Fruit fly (Drosophila melanogaster) whole organism, embryonic: ENCODE measurements around the gene CG14431.

Experiments
- CG10147 ChIP-seq: fragments of 200-800 bp; sonication (Bioruptor generic); optimal IDR thresholded peaks from 2 replicates; lab custom pipeline; 2019; ENCODE audit warnings: missing biosample characterization, mild to moderate bottlenecking, missing genetic modification characterization, moderate library complexity
- CG10267 ChIP-seq: fragments of 200-800 bp; sonication (Bioruptor generic); optimal IDR thresholded peaks from 2 replicates; lab custom pipeline; 2018; ENCODE audit warnings: missing biosample characterization, mild to moderate bottlenecking, missing genetic modification characterization, moderate library complexity
- CG11398 ChIP-seq: fragments of 200-800 bp; sonication (Bioruptor generic); optimal IDR thresholded peaks from 2 replicates; lab custom pipeline; 2016; ENCODE audit warnings: missing biosample characterization, missing genetic modification characterization
- CG11456 ChIP-seq: fragments of 200-800 bp; sonication (Bioruptor generic); IDR thresholded peaks from 3 replicates; pipeline ENCODE4 v1.3.6; 2022; ENCODE audit warnings: missing biosample characterization, missing genetic modification characterization
- CG11695 ChIP-seq: fragments of 200-800 bp; sonication (Bioruptor generic); IDR thresholded peaks from 3 replicates; pipeline ENCODE4 v1.3.6; 2022; ENCODE audit warnings: missing biosample characterization, missing genetic modification characterization
- CG12769 ChIP-seq: fragments of 200-800 bp; sonication (Bioruptor generic); optimal IDR thresholded peaks from 2 replicates; lab custom pipeline; 2019; ENCODE audit warnings: missing biosample characterization, mild to moderate bottlenecking, missing genetic modification characterization, moderate library complexity
- CG15269 ChIP-seq: fragments of 200-800 bp; sonication (Bioruptor generic); optimal IDR thresholded peaks from 2 replicates; lab custom pipeline; 2018; ENCODE audit warnings: missing biosample characterization, mild to moderate bottlenecking, missing genetic modification characterization, moderate library complexity
- CG1603 ChIP-seq: fragments of 200-800 bp; sonication (Bioruptor generic); optimal IDR thresholded peaks from 2 replicates; lab custom pipeline; 2019; ENCODE audit warnings: missing biosample characterization, mild to moderate bottlenecking, missing genetic modification characterization, moderate library complexity
- CG17568 ChIP-seq: fragments of 200-800 bp; sonication (Bioruptor generic); optimal IDR thresholded peaks from 2 replicates; lab custom pipeline; 2018; ENCODE audit warnings: missing biosample characterization, mild to moderate bottlenecking, missing genetic modification characterization, moderate library complexity
- CG18262 ChIP-seq: fragments of 200-800 bp; optimal IDR thresholded peaks from 3 replicates; lab custom pipeline; 2019; ENCODE audit warnings: missing biosample characterization, mild to moderate bottlenecking, missing genetic modification characterization, moderate library complexity
- CG2678 ChIP-seq: fragments of 200-800 bp; sonication (Bioruptor generic); optimal IDR thresholded peaks from 3 replicates; lab custom pipeline; 2019; ENCODE audit warnings: missing biosample characterization, mild to moderate bottlenecking, missing genetic modification characterization, moderate library complexity
- CG2712 ChIP-seq: fragments of 200-800 bp; optimal IDR thresholded peaks from 3 replicates; lab custom pipeline; 2019; ENCODE audit warnings: missing biosample characterization, mild to moderate bottlenecking, missing genetic modification characterization, moderate library complexity
- CG34376 ChIP-seq: fragments of 200-800 bp; sonication (Bioruptor generic); optimal IDR thresholded peaks from 2 replicates; lab custom pipeline; 2018; ENCODE audit warnings: missing biosample characterization, mild to moderate bottlenecking, missing genetic modification characterization
- CG6254 ChIP-seq: fragments of 200-800 bp; sonication (Bioruptor generic); optimal IDR thresholded peaks from 3 replicates; lab custom pipeline; 2017; ENCODE audit warnings: mild to moderate bottlenecking, missing biosample characterization, missing genetic modification reagents, missing genetic modification characterization
- CG6765 ChIP-seq: fragments of 200-800 bp; sonication (Bioruptor generic); optimal IDR thresholded peaks from 3 replicates; lab custom pipeline; 2017; ENCODE audit warnings: missing biosample characterization, mild to moderate bottlenecking, missing genetic modification characterization
- CG7839 ChIP-seq: fragments of 200-800 bp; sonication (Bioruptor generic); optimal IDR thresholded peaks from 3 replicates; lab custom pipeline; 2018; ENCODE audit warnings: missing biosample characterization, mild to moderate bottlenecking, missing genetic modification characterization, moderate library complexity
- CG8359 ChIP-seq: fragments of 200-800 bp; sonication (Bioruptor generic); optimal IDR thresholded peaks from 2 replicates; lab custom pipeline; 2017; ENCODE audit warnings: missing biosample characterization, mild to moderate bottlenecking, missing genetic modification characterization, borderline replicate concordance
- CG8924 ChIP-seq: fragments of 200-800 bp; optimal IDR thresholded peaks from 3 replicates; lab custom pipeline; 2019; ENCODE audit warnings: missing biosample characterization, mild to moderate bottlenecking, missing genetic modification characterization, moderate library complexity
- CG9932 ChIP-seq: fragments of 200-800 bp; sonication (Bioruptor generic); IDR thresholded peaks from 2 replicates; pipeline ENCODE4 v1.3.6; 2022; ENCODE audit warnings: missing biosample characterization, missing genetic modification characterization
- ERR ChIP-seq: fragments of 200-800 bp; sonication (Bioruptor generic); optimal IDR thresholded peaks from 2 replicates; lab custom pipeline; 2016; ENCODE audit warnings: missing biosample characterization, missing genetic modification characterization
- H15 ChIP-seq: fragments of 200-800 bp; sonication (Bioruptor generic); IDR thresholded peaks from 3 replicates; pipeline ENCODE4 v1.3.6; 2022; ENCODE audit warnings: missing biosample characterization, missing genetic modification characterization
- Hand ChIP-seq: fragments of 200-800 bp; sonication (Bioruptor generic); optimal IDR thresholded peaks from 2 replicates; lab custom pipeline; 2017; ENCODE audit warnings: mild to moderate bottlenecking, missing biosample characterization, missing genetic modification reagents, missing genetic modification characterization
- HmgD ChIP-seq: fragments of 200-800 bp; sonication (Bioruptor generic); optimal IDR thresholded peaks from 3 replicates; lab custom pipeline; 2016; ENCODE audit warnings: missing biosample characterization, missing genetic modification characterization
- HmgZ ChIP-seq: fragments of 200-800 bp; sonication (Bioruptor generic); optimal IDR thresholded peaks from 2 replicates; lab custom pipeline; 2018; ENCODE audit warnings: missing biosample characterization, mild to moderate bottlenecking, missing genetic modification characterization
- Jarid2 ChIP-seq: fragments of 200-800 bp; sonication (Bioruptor generic); optimal IDR thresholded peaks from 3 replicates; lab custom pipeline; 2017; ENCODE audit warnings: mild to moderate bottlenecking, missing biosample characterization, missing genetic modification reagents, missing genetic modification characterization
- Nf-YC ChIP-seq: fragments of 200-800 bp; optimal IDR thresholded peaks from 3 replicates; lab custom pipeline; 2019; ENCODE audit warnings: missing biosample characterization, mild to moderate bottlenecking, missing genetic modification characterization, moderate library complexity
- Rfx ChIP-seq: fragments of 200-800 bp; sonication (Bioruptor generic); IDR thresholded peaks from 2 replicates; pipeline ENCODE4 v1.3.6; 2022; ENCODE audit warnings: missing biosample characterization, missing genetic modification characterization
- abd-A ChIP-seq: fragments of 200-800 bp; sonication (Bioruptor generic); optimal IDR thresholded peaks from 3 replicates; lab custom pipeline; 2019; ENCODE audit warnings: missing biosample characterization, mild to moderate bottlenecking, missing genetic modification characterization, moderate library complexity
- bcd ChIP-seq: fragments of 200-800 bp; sonication (Bioruptor generic); optimal IDR thresholded peaks from 2 replicates; lab custom pipeline; 2017; ENCODE audit warnings: missing biosample characterization, mild to moderate bottlenecking, missing genetic modification characterization
- bigmax ChIP-seq: fragments of 200-800 bp; sonication (Bioruptor generic); optimal IDR thresholded peaks from 2 replicates; lab custom pipeline; 2018; ENCODE audit warnings: missing biosample characterization, mild to moderate bottlenecking, missing genetic modification characterization
- br ChIP-seq: fragments of >200 bp; optimal IDR thresholded peaks from 2 replicates; lab custom pipeline; 2017
- bsh ChIP-seq, 2 experiments: fragments of 200-800 bp; sonication (Bioruptor generic); optimal IDR thresholded peaks; 2 replicates each; lab custom pipeline; 2017 to 2018; ENCODE audit warnings: mild to moderate bottlenecking in 2 of 2, missing biosample characterization in 2 of 2, missing genetic modification characterization in 2 of 2, moderate library complexity in 1 of 2
- chif ChIP-seq, 2 experiments: fragments of 200-800 bp; sonication (Bioruptor generic); optimal IDR thresholded peaks; 3 replicates each; lab custom pipeline; 2016; ENCODE audit warnings: missing biosample characterization in 2 of 2, missing genetic modification characterization in 2 of 2
- chinmo ChIP-seq: fragments of 200-800 bp; sonication (Bioruptor generic); IDR thresholded peaks from 4 replicates; pipeline ENCODE4 v1.3.6; 2022; ENCODE audit warnings: missing biosample characterization, missing genetic modification characterization; ENCODE audit not compliant: partially characterized antibody
- chm ChIP-seq: fragments of 200-800 bp; sonication (Bioruptor generic); IDR thresholded peaks from 2 replicates; pipeline ENCODE4 v1.3.6; 2022; ENCODE audit warnings: missing biosample characterization, missing genetic modification characterization
- crc ChIP-seq: fragments of 200-800 bp; sonication (Bioruptor generic); optimal IDR thresholded peaks from 2 replicates; lab custom pipeline; 2016; ENCODE audit warnings: missing biosample characterization, missing genetic modification characterization
- dimm ChIP-seq: fragments of 200-800 bp; sonication (Bioruptor generic); IDR thresholded peaks from 2 replicates; pipeline ENCODE4 v1.3.6; 2022; ENCODE audit warnings: missing biosample characterization, missing genetic modification characterization
- en ChIP-seq: fragments of 200-800 bp; sonication (Bioruptor generic); optimal IDR thresholded peaks from 2 replicates; lab custom pipeline; 2016; ENCODE audit warnings: missing biosample characterization, missing genetic modification characterization
- fd96Cb ChIP-seq: fragments of 200-800 bp; sonication (Bioruptor generic); optimal IDR thresholded peaks from 2 replicates; lab custom pipeline; 2018; ENCODE audit warnings: missing biosample characterization, mild to moderate bottlenecking, missing genetic modification characterization, moderate library complexity
- fru ChIP-seq: fragments of >200 bp; optimal IDR thresholded peaks from 2 replicates; lab custom pipeline; 2017
- fu2 ChIP-seq: fragments of 200-800 bp; sonication (Bioruptor generic); optimal IDR thresholded peaks from 2 replicates; lab custom pipeline; 2016; ENCODE audit warnings: missing biosample characterization, missing genetic modification characterization
- grau ChIP-seq: fragments of 200-800 bp; optimal IDR thresholded peaks from 3 replicates; lab custom pipeline; 2019; ENCODE audit warnings: missing biosample characterization, mild to moderate bottlenecking, missing genetic modification characterization, moderate library complexity
- insv ChIP-seq, 2 experiments: fragments of 200-800 bp; sonication (Bioruptor generic); optimal IDR thresholded peaks; 3 replicates each; lab custom pipeline; 2016 to 2018; ENCODE audit warnings: missing biosample characterization in 2 of 2, missing genetic modification characterization in 2 of 2
- kni ChIP-seq: fragments of 200-800 bp; sonication (Bioruptor generic); optimal IDR thresholded peaks from 3 replicates; lab custom pipeline; 2017; ENCODE audit warnings: mild to moderate bottlenecking, missing biosample characterization, missing genetic modification reagents, missing genetic modification characterization
- lab ChIP-seq: fragments of 200-800 bp; sonication (Bioruptor generic); optimal IDR thresholded peaks from 3 replicates; lab custom pipeline; 2017; ENCODE audit warnings: missing biosample characterization, missing genetic modification characterization, mild to moderate bottlenecking, moderate library complexity, missing genetic modification reagents
- oc ChIP-seq: fragments of 200-800 bp; sonication (Bioruptor generic); optimal IDR thresholded peaks from 2 replicates; lab custom pipeline; 2018; ENCODE audit warnings: missing biosample characterization, mild to moderate bottlenecking, missing genetic modification characterization, moderate library complexity
- row ChIP-seq: fragments of 200-800 bp; sonication (Bioruptor generic); IDR thresholded peaks from 3 replicates; pipeline ENCODE4 v1.3.6; 2022; ENCODE audit warnings: missing biosample characterization, missing genetic modification characterization
- sd ChIP-seq: fragments of 200-800 bp; sonication (Bioruptor generic); optimal IDR thresholded peaks from 3 replicates; lab custom pipeline; 2018; ENCODE audit warnings: missing biosample characterization, mild to moderate bottlenecking, missing genetic modification characterization, moderate library complexity
- trh ChIP-seq: fragments of 200-800 bp; sonication (Bioruptor generic); optimal IDR thresholded peaks from 2 replicates; lab custom pipeline; 2016; ENCODE audit warnings: missing biosample characterization, missing genetic modification characterization
- vvl ChIP-seq: fragments of 200-800 bp; sonication (Bioruptor generic); IDR thresholded peaks from 2 replicates; pipeline ENCODE4 v1.3.6; 2022; ENCODE audit warnings: missing biosample characterization, missing genetic modification characterization
- wor ChIP-seq: fragments of 200-800 bp; sonication (Bioruptor generic); IDR thresholded peaks from 2 replicates; pipeline ENCODE4 v1.3.6; 2022; ENCODE audit warnings: missing biosample characterization, missing genetic modification characterization

Gene CG14431

dm6 chrX:6990105-6990504 is 82.0 kb downstream of the CG14431 start (continued):
- TF ChIP-seq CG2712 (tag; lab: Kevin White, UChicago) (peak; percentile 32), CG10147 (peak; percentile 14), H15 (GFP tag; lab: Robert Waterston, UW) (no peak), fru (lab: Kevin White, UChicago) (no peak), CG10267 (tag; lab: Kevin White, UChicago) (peak; percentile 2), dimm (GFP tag; lab: Robert Waterston, UW) (no peak), lab (GFP tag; lab: Kevin White, UChicago) (no peak), CG1603 (tag; lab: Kevin White, UChicago) (no peak), en (GFP tag; lab: Kevin White, UChicago) (no peak), CG11398 (no peak), CG8924 (tag; lab: Kevin White, UChicago) (no peak), br (lab: Kevin White, UChicago) (no peak), CG11695 (GFP tag; lab: Robert Waterston, UW) (no peak), bsh (GFP tag; optimal IDR thresholded peaks at IDR 0.05; lab: Kevin White, UChicago) (peak in 1 of 2 experiments; percentile 28), CG17568 (GFP tag; lab: Kevin White, UChicago) (no peak), CG15269 (tag; lab: Kevin White, UChicago) (peak; percentile 5), bcd (GFP tag; lab: Kevin White, UChicago) (no peak), sd (tag; lab: Kevin White, UChicago) (peak; percentile 13), fu2 (GFP tag; lab: Kevin White, UChicago) (no peak), chm (GFP tag; lab: Robert Waterston, UW) (peak; percentile 43; the same call in 1 of the 2 replicates), chif (GFP tag; optimal IDR thresholded peaks at IDR 0.05; lab: Kevin White, UChicago) (no peak), abd-A (tag; lab: Kevin White, UChicago) (peak; percentile 80), grau (peak; percentile 3), HmgD (GFP tag; lab: Kevin White, UChicago) (no peak), trh (GFP tag; lab: Kevin White, UChicago) (no peak), wor (GFP tag; lab: Robert Waterston, UW) (no peak), CG9932 (GFP tag; lab: Robert Waterston, UW) (0 out of 2 replicates have a peak, but pooled peaks have one; percentile 20), Nf-YC (tag; lab: Kevin White, UChicago) (no peak), ERR (no peak), Jarid2 (GFP tag; lab: Kevin White, UChicago) (no peak), CG34376 (GFP tag; lab: Kevin White, UChicago) (no peak), HmgZ (tag; lab: Kevin White, UChicago) (no peak), insv (GFP tag; optimal IDR thresholded peaks at IDR 0.05; lab: Kevin White, UChicago) (no peak), oc (tag; lab: Kevin White, UChicago) (peak; percentile 54), CG6254 (GFP tag; lab: Kevin White, UChicago) (no peak), kni (GFP tag; lab: Kevin White, UChicago) (peak; percentile 28), CG6765 (GFP tag; lab: Kevin White, UChicago) (no peak), CG2678 (tag; lab: Kevin White, UChicago) (peak; percentile 37), row (peak; percentile 45), CG8359 (GFP tag; lab: Kevin White, UChicago) (no peak), CG18262 (tag; lab: Kevin White, UChicago) (peak; percentile 29), fd96Cb (tag; lab: Kevin White, UChicago) (peak; percentile 14), Hand (GFP tag; lab: Kevin White, UChicago) (no peak), bigmax (GFP tag; lab: Kevin White, UChicago) (peak; percentile 49), chinmo (GFP tag; lab: Robert Waterston, UW) (no peak), CG7839 (tag; lab: Kevin White, UChicago) (peak; percentile 29), vvl (GFP tag; lab: Robert Waterston, UW) (peak; percentile 33; the same call in 1 of the 2 replicates), crc (GFP tag; lab: Kevin White, UChicago) (no peak), CG11456 (GFP tag; lab: Robert Waterston, UW) (no peak), Rfx (GFP tag; lab: Robert Waterston, UW) (peak; percentile 29; the same call in 1 of the 2 replicates), CG12769 (tag; lab: Kevin White, UChicago) (peak; percentile 31)
